Worm (Caenorhabditis elegans) whole organism, L4 larva: ENCODE measurements around the gene T28D6.6.

Experiments used
- fos-1 ChIP-seq: fragments of 150-350 bp; optimal IDR thresholded peaks from 2 replicates; lab custom pipeline; 2014; ENCODE audit warnings: missing biosample characterization, missing genetic modification characterization
- snpc-4 ChIP-seq: fragments of 150-350 bp; optimal IDR thresholded peaks from 2 replicates; lab custom pipeline; 2014; ENCODE audit warnings: missing biosample characterization, missing genetic modification characterization

- no peak for TF ChIP-seq snpc-4 (tag; lab: Kevin White, UChicago)
- TF ChIP-seq fos-1 (tag; lab: Kevin White, UChicago), result no peak
Measured at ce11 chrIII:11287340-11287739, 55.6 kb downstream of the T28D6.6 start.
